Fruit fly (Drosophila melanogaster): Measurements from ENCODE around the gene Nepl8.

The Nepl8 gene

DNA sequence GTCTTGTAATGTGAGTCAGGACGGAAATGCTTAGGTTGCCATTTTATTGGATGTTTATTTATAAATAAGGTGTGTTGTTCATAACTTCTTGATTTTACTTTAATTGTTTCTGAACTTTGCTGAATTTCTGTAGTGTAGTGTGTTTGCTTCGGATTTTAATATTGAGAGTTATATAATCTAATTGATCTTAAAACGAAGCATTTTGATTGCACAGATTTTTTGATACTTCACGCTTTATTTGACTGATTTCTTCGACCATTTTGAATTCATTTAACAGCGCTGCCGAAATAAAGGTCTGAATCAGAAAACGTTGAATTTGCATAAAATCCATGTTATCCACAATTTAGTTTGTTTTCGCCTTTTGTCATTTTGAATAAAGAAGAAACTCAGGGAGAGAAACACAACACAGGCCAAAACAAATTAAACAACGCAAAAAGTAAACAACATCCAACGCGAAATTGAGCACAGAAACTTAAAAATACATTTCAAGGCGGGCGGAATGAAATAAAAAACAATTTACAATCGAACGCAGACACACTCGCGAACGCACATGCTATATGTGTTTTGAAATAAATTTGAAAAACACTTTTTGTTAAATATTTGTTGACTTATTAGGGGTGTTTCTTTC, 43.7 kb downstream of the Nepl8 start (continued):
- TF ChIP-seq unpg (GFP tag; optimal IDR thresholded peaks at IDR 0.05), result peak; percentile 32
- peak; percentile 18 for TF ChIP-seq tap (tag; optimal IDR thresholded peaks at IDR 0.05)
- TF ChIP-seq Nf-YC (tag; optimal IDR thresholded peaks at IDR 0.05), result no peak
- TF ChIP-seq lab (GFP tag; optimal IDR thresholded peaks at IDR 0.05), result peak; percentile 40
- TF ChIP-seq MTF-1 (GFP tag; optimal IDR thresholded peaks at IDR 0.05; ENCODE audit: borderline replicate concordance), result peak; percentile 2
- TF ChIP-seq HHEX (GFP tag; optimal IDR thresholded peaks at IDR 0.05), result peak; percentile 40
- no peak for TF ChIP-seq h (optimal IDR thresholded peaks at IDR 0.05)
- peak; percentile 28 for TF ChIP-seq CG12769 (tag; optimal IDR thresholded peaks at IDR 0.05)
- TF ChIP-seq CG2199 (GFP tag; IDR thresholded peaks at IDR 0.05), result peak; percentile 77; the same call in 2 of the 3 replicates
- no peak for TF ChIP-seq NfI (GFP tag; optimal IDR thresholded peaks at IDR 0.05)
- 0 out of 4 replicates have a peak, but pooled peaks have one; percentile 10 for TF ChIP-seq chinmo (GFP tag; IDR thresholded peaks at IDR 0.05; ENCODE audit: partially characterized antibody)
- 0 out of 2 replicates have a peak, but pooled peaks have one; percentile 18 for TF ChIP-seq stc (GFP tag; IDR thresholded peaks at IDR 0.05)
- peak; percentile 83 for TF ChIP-seq sens (GFP tag)

DNA sequence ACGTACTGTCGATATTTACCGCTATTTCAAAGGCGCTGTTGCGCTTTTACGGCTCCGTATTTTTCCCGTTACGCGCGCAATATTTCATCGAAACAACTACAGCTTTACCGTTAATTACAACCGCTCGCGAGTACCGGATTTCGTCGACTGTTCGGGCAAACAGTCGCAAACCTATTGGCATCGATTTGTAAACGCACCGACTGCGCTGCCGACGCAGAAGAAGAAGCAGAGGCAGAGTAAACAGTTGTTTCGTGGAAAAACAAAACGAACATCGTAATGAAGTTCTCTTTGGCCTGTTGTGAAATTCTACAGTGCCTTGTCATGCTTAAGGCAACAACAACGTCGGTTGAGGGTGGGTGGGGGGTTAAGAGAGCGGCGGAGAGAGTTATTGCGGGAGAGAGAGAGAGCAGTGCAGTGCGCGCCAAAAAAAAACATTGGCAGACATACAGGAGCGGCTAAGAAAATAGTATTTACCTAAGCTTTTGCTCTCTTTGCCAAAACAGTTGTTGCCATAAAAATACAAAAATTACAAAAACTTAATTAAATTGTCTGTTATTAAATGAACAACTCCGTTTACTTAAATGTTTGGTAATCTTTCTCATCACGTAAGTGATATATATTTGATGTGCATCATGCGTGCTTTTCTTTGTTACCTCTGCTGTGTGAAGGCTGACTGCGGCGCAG, 44.9 kb downstream of the Nepl8 start, which contains the start of gene CG5953:
Gene CG5953 (minus strand): TSS at position 176 of the 684 bp plus-strand sequence.
- TF ChIP-seq CG6689 (GFP tag; IDR thresholded peaks at IDR 0.05) (peak; percentile 98), nau (GFP tag; optimal IDR thresholded peaks at IDR 0.05) (peak; percentile 98), CG3995 (GFP tag; optimal IDR thresholded peaks at IDR 0.05) (peak; percentile 63), CG33557 (GFP tag; optimal IDR thresholded peaks at IDR 0.05) (peak; percentile 90), emc (GFP tag; optimal IDR thresholded peaks at IDR 0.05) (peak; percentile 82), dm (GFP tag; optimal IDR thresholded peaks at IDR 0.05) (peak; percentile 82), wdn (GFP tag; IDR thresholded peaks at IDR 0.05) (peak; percentile 94), lab (GFP tag; optimal IDR thresholded peaks at IDR 0.05) (peak; percentile 98), CG34422 (GFP tag; IDR thresholded peaks at IDR 0.05) (peak; percentile 95), CG6683 (GFP tag; optimal IDR thresholded peaks at IDR 0.05) (peak; percentile 94), CG1233 (GFP tag; optimal IDR thresholded peaks at IDR 0.05) (peak; percentile 94), Atf3 (GFP tag; optimal IDR thresholded peaks at IDR 0.05) (peak; percentile 89), Meics (GFP tag; optimal IDR thresholded peaks at IDR 0.05) (peak; percentile 97), Ptx1 (GFP tag; IDR thresholded peaks at IDR 0.05) (peak; percentile 98), hb (GFP tag; IDR thresholded peaks at IDR 0.05; ENCODE audit: partially characterized antibody) (no peak), CG13424 (tag; optimal IDR thresholded peaks at IDR 0.05) (peak; percentile 98), CG2678 (tag; optimal IDR thresholded peaks at IDR 0.05) (peak; percentile 98), mirr (GFP tag; optimal IDR thresholded peaks at IDR 0.05) (peak; percentile 93), Antp (GFP tag; optimal IDR thresholded peaks at IDR 0.05) (peak; percentile 90), sisA (GFP tag; IDR thresholded peaks at IDR 0.05) (peak; percentile 97), Nf-YB (GFP tag; optimal IDR thresholded peaks at IDR 0.05) (peak; percentile 87), mam (GFP tag; optimal IDR thresholded peaks at IDR 0.05) (peak; percentile 94), crc (GFP tag; optimal IDR thresholded peaks at IDR 0.05) (peak; percentile 89), CG6854 (GFP tag; optimal IDR thresholded peaks at IDR 0.05) (peak; percentile 97), cwo (GFP tag; optimal IDR thresholded peaks at IDR 0.05) (peak; percentile 96), vfl (GFP tag; optimal IDR thresholded peaks at IDR 0.05) (peak; percentile 84), CG4730 (GFP tag; IDR thresholded peaks at IDR 0.05) (peak; percentile 92), CG12942 (GFP tag; optimal IDR thresholded peaks at IDR 0.05) (peak; percentile 90), croc (GFP tag; conservative IDR thresholded peaks at IDR 0.05) (peak; percentile 96), dmrt99B (tag; optimal IDR thresholded peaks at IDR 0.05) (peak; percentile 98), jing (GFP tag; optimal IDR thresholded peaks at IDR 0.05) (peak; percentile 96), Hsf (GFP tag; optimal IDR thresholded peaks at IDR 0.05) (peak; percentile 95), CG13775 (GFP tag; optimal IDR thresholded peaks at IDR 0.05) (peak; percentile 94), HLH4C (GFP tag; IDR thresholded peaks at IDR 0.05; ENCODE audit: partially characterized antibody) (no peak; the same call in 2 of the 3 replicates), ab (GFP tag; optimal IDR thresholded peaks at IDR 0.05) (peak; percentile 83)

Data from whole organism, embryonic.